Fruit fly (Drosophila melanogaster): ENCODE measurements around the gene U4-U6-60K.

U4-U6-60K gene

DNA sequence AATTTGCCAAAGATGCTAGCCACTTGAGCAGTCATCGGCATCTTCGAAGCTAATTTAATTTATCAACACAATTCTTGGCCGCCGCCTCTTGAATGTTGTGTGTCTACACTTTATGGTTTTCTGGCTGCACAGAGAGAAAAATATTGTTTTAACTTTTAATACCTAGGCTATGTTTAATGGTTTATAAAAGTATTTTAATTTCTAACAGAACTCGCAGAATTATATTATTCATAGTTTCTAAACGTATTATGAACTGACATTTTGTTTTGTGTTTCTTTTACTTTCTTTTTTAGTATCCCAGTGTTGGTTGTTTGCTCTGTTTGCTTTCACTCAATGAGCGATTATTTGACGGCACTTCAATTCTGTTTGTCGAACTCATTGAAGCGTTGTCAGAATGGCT is 18.5 kb upstream of the U4-U6-60K start:
- no peak for TF ChIP-seq Pif1A (GFP tag; optimal IDR thresholded peaks at IDR 0.05)
- no peak for TF ChIP-seq CG15710 (tag; optimal IDR thresholded peaks at IDR 0.05)
- TF ChIP-seq CG14655 (GFP tag; optimal IDR thresholded peaks at IDR 0.05), result no peak
- TF ChIP-seq EcR (GFP tag; optimal IDR thresholded peaks at IDR 0.05), result no peak
- no peak for TF ChIP-seq gl (tag; optimal IDR thresholded peaks at IDR 0.05)
- no peak for TF ChIP-seq rn (GFP tag; IDR thresholded peaks at IDR 0.05)
- no peak for TF ChIP-seq CG8301 (tag; optimal IDR thresholded peaks at IDR 0.05)
- no peak for TF ChIP-seq Pif1B (GFP tag; optimal IDR thresholded peaks at IDR 0.05)
- TF ChIP-seq Ets98B (GFP tag; IDR thresholded peaks at IDR 0.05), result no peak
- no peak for TF ChIP-seq fd96Ca (GFP tag; IDR thresholded peaks at IDR 0.05)
- no peak for TF ChIP-seq CG12605 (GFP tag; IDR thresholded peaks at IDR 0.05)
- no peak for TF ChIP-seq CG10348 (GFP tag; IDR thresholded peaks at IDR 0.05)
- TF ChIP-seq D1 (tag; optimal IDR thresholded peaks at IDR 0.05), result no peak
- TF ChIP-seq CG8159 (tag; optimal IDR thresholded peaks at IDR 0.05), result no peak
- TF ChIP-seq CG9948 (tag; optimal IDR thresholded peaks at IDR 0.05), result no peak
- no peak for TF ChIP-seq Snoo (tag; optimal IDR thresholded peaks at IDR 0.05)
- no peak for TF ChIP-seq CG34367 (tag; optimal IDR thresholded peaks at IDR 0.05)
- TF ChIP-seq CG32121 (GFP tag; IDR thresholded peaks at IDR 0.05), result no peak

DNA sequence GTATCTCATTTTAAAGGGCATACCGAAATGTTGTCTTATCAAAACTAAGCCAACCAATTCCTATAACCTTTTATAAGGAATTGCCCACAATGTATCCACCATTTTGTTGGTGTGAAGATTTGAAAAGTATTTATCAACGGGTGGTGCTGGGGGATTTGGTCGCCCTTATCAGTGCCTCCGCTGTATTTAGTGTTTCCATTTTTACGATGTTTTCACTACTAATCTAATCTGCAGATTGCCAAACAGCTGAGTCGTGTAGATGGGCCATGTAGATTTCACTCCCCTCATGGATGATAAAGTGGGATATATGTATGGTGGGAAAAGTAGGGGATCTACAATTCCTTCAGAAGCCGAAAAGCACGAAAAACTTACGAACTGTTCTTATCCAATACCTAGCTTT is 17.7 kb upstream of the U4-U6-60K start:
- TF ChIP-seq CG8301 (tag; optimal IDR thresholded peaks at IDR 0.05) (no peak), EcR (GFP tag; optimal IDR thresholded peaks at IDR 0.05) (no peak), CG8159 (tag; optimal IDR thresholded peaks at IDR 0.05) (no peak), CG4496 (GFP tag; IDR thresholded peaks at IDR 0.05) (no peak), Pif1A (GFP tag; optimal IDR thresholded peaks at IDR 0.05) (no peak), CG12605 (GFP tag; IDR thresholded peaks at IDR 0.05) (no peak), CG13204 (GFP tag; optimal IDR thresholded peaks at IDR 0.05) (no peak)

DNA sequence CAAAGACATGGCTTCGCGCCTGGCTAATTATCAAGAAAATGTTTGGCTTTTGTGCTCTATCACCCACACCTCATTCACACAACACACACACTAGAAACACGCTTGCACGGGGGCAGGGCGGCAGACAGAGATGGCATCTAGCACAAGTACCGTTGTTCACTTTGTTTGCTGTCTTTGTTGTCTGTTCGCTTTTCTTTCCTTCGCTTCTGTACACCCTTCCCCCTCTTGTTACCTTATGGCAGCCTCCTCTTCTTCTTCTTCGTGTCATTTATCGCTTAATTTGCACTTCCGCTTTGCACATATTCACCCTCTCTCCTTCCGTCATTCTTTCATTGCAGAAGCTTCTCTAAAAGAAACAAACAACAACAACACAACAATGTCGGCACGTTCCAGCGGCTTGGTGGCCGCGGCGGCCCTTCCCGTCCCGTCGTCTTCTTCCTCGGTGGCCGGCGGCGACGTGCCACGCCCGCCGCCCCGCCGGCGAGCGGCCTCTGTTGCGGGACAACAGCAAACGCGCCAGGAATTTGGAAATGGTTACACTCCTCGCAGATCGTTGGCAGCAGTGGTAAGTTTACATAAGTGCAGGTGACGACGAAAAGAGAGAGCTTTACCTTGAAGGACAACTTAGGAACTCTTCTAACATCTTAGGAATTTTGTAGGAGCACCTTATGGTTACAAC is 16.9 kb upstream of the U4-U6-60K start:
- TF ChIP-seq CG13204 (GFP tag; optimal IDR thresholded peaks at IDR 0.05), result peak; percentile 72
- no peak for TF ChIP-seq rn (GFP tag; IDR thresholded peaks at IDR 0.05)
- no peak for TF ChIP-seq Pif1B (GFP tag; optimal IDR thresholded peaks at IDR 0.05)
- TF ChIP-seq EcR (GFP tag; optimal IDR thresholded peaks at IDR 0.05), result peak; percentile 16

DNA sequence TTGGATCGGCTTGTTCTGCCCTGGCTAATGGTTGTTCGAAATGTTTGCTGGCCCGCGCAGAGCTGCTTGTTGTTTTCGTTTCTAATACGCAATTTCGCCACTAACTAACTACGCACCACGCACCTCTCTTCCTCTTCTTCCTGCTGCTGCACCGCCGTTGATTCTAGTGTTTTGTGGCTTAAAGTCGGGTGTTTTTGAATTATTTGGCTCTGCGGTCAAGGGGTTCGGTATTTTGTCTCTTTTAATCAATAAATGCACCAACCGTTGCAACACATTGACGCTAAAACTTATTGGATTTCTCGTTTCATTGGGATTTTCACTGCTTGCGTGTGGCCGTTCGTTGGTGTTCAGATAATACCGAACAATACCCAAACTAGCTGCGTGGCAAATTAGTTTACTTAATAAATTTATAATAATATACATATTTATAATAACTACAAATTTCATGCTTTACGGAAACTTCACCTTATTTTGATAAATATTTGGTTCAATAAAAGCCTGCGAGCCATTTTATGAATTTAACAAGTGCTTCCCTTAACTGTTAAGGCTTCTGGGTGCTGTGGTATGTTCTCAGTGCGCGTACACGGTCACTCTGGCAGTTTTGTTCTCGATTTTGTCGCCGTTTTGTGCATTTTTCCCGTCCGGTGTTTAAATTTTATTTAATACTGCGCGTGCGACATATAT is 15.9 kb upstream of the U4-U6-60K start, which contains the start of the genes Edc3 and Nedd4:
Gene Edc3, minus strand, starts transcription at position 351 of the 684 bp plus-strand sequence.
Gene Nedd4, plus strand, starts transcription at position 571 of the 684 bp plus-strand sequence.
- no peak for TF ChIP-seq Pif1B (GFP tag; optimal IDR thresholded peaks at IDR 0.05)

DNA sequence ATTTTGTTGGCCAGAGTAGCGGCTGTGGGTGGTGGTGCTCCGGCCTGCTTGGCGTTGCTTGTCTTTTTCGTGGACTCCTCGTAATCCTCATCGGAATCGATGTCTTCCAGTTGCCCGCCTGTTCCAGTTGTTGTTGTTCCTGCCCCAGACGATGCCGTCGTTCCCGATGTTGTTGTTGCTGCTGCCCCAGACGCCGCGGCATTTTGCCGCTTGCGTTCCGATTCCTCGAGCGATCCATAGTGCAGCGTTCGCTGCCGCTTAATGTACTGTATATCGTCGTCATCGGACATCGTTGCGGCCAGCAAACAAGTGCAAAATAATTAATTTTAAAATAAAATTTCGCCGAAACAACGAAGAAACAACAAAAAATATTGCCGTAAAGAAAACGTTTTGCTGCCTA is 220 bp downstream of the U4-U6-60K start:
- TF ChIP-seq D1 (tag; optimal IDR thresholded peaks at IDR 0.05), result no peak
- TF ChIP-seq rn (GFP tag; IDR thresholded peaks at IDR 0.05), result no peak
- no peak for TF ChIP-seq CG13204 (GFP tag; optimal IDR thresholded peaks at IDR 0.05)
- TF ChIP-seq CG17806 (tag; optimal IDR thresholded peaks at IDR 0.05), result no peak
- no peak for TF ChIP-seq CG12605 (GFP tag; IDR thresholded peaks at IDR 0.05)
- TF ChIP-seq EcR (GFP tag; optimal IDR thresholded peaks at IDR 0.05), result no peak
- no peak for TF ChIP-seq gl (tag; optimal IDR thresholded peaks at IDR 0.05)
- TF ChIP-seq CG8159 (tag; optimal IDR thresholded peaks at IDR 0.05), result no peak
- TF ChIP-seq CG34367 (tag; optimal IDR thresholded peaks at IDR 0.05), result no peak
- TF ChIP-seq CG32121 (GFP tag; IDR thresholded peaks at IDR 0.05), result no peak
- no peak for TF ChIP-seq CG9948 (tag; optimal IDR thresholded peaks at IDR 0.05)
- no peak for TF ChIP-seq CG14655 (GFP tag; optimal IDR thresholded peaks at IDR 0.05)
- no peak for TF ChIP-seq Snoo (tag; optimal IDR thresholded peaks at IDR 0.05)
- TF ChIP-seq Pif1B (GFP tag; optimal IDR thresholded peaks at IDR 0.05), result no peak
- TF ChIP-seq CG8301 (tag; optimal IDR thresholded peaks at IDR 0.05), result no peak
- no peak for TF ChIP-seq Ets98B (GFP tag; IDR thresholded peaks at IDR 0.05)
- TF ChIP-seq CG10348 (GFP tag; IDR thresholded peaks at IDR 0.05), result no peak
- TF ChIP-seq CG4496 (GFP tag; IDR thresholded peaks at IDR 0.05), result no peak
- TF ChIP-seq CG15710 (tag; optimal IDR thresholded peaks at IDR 0.05), result no peak
- no peak for TF ChIP-seq fd96Ca (GFP tag; IDR thresholded peaks at IDR 0.05)

DNA sequence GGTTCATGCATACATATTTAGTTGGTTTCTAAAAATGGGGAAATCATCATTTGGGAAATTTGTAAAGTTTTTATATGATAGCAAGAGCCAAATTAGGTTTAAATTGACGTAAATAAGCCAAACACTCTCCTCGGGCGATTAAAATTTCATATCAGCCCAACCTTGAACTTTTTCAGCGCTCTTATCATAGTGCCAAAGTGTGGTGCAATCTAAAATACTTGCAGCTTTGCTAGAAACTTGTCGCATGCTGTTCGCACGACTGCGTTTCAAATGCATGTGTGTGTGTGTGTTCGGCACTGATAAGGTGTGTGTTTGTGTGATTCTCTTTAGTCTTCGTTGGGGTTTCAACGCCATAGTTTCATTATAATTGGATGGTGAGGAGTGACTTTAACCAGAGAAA is 6.9 kb downstream of the U4-U6-60K start:
- TF ChIP-seq CG10348 (GFP tag; IDR thresholded peaks at IDR 0.05) (no peak), CG14655 (GFP tag; optimal IDR thresholded peaks at IDR 0.05) (no peak), CG32121 (GFP tag; IDR thresholded peaks at IDR 0.05) (peak; percentile 22; the same call in 1 of the 2 replicates), CG12605 (GFP tag; IDR thresholded peaks at IDR 0.05) (no peak), gl (tag; optimal IDR thresholded peaks at IDR 0.05) (no peak), CG9948 (tag; optimal IDR thresholded peaks at IDR 0.05) (peak; percentile 14), CG17806 (tag; optimal IDR thresholded peaks at IDR 0.05) (no peak), CG8301 (tag; optimal IDR thresholded peaks at IDR 0.05) (peak; percentile 26), Ets98B (GFP tag; IDR thresholded peaks at IDR 0.05) (no peak), CG4496 (GFP tag; IDR thresholded peaks at IDR 0.05) (no peak), CG13204 (GFP tag; optimal IDR thresholded peaks at IDR 0.05) (no peak), Snoo (tag; optimal IDR thresholded peaks at IDR 0.05) (no peak), rn (GFP tag; IDR thresholded peaks at IDR 0.05) (no peak), D1 (tag; optimal IDR thresholded peaks at IDR 0.05) (no peak), CG34367 (tag; optimal IDR thresholded peaks at IDR 0.05) (no peak), CG8159 (tag; optimal IDR thresholded peaks at IDR 0.05) (peak; percentile 42)

Data from whole organism, pupa.